Fruit fly (Drosophila melanogaster): ENCODE results near the gene qin.

Gene qin

dm6 chr3R:18585259-18585858 is 5.5 kb upstream of the qin start (continued):
- TF ChIP-seq CG5180 (GFP tag; optimal IDR thresholded peaks at IDR 0.05) (no peak), CG12219 (GFP tag; optimal IDR thresholded peaks at IDR 0.05) (no peak), Hr78 (GFP tag; optimal IDR thresholded peaks at IDR 0.05) (no peak), CG10147 (GFP tag; optimal IDR thresholded peaks at IDR 0.05) (no peak), CG7357 (GFP tag; IDR thresholded peaks at IDR 0.05) (no peak), CG34422 (GFP tag; IDR thresholded peaks at IDR 0.05) (no peak), NC2β (GFP tag; optimal IDR thresholded peaks at IDR 0.05) (no peak), CG8359 (GFP tag; optimal IDR thresholded peaks at IDR 0.05; ENCODE audit: borderline replicate concordance) (no peak), seq (GFP tag; IDR thresholded peaks at IDR 0.05) (no peak), maf-S (GFP tag; optimal IDR thresholded peaks at IDR 0.05) (no peak), MBD-R2 (GFP tag; IDR thresholded peaks at IDR 0.05) (no peak), CG15514 (GFP tag; optimal IDR thresholded peaks at IDR 0.05) (peak; percentile 3), esg (GFP tag; conservative IDR thresholded peaks at IDR 0.05) (no peak), CG12104 (GFP tag; optimal IDR thresholded peaks at IDR 0.05) (no peak), chm (GFP tag; IDR thresholded peaks at IDR 0.05) (no peak), CG43689 (GFP tag; IDR thresholded peaks at IDR 0.05) (no peak), CG12071 (GFP tag; optimal IDR thresholded peaks at IDR 0.05) (peak; percentile 24), CG3163 (GFP tag; optimal IDR thresholded peaks at IDR 0.05) (peak; percentile 100), CG1792 (GFP tag; optimal IDR thresholded peaks at IDR 0.05) (no peak), aop (GFP tag; IDR thresholded peaks at IDR 0.05) (no peak), stwl (tag; optimal IDR thresholded peaks at IDR 0.05) (peak; percentile 60), CG6854 (GFP tag; optimal IDR thresholded peaks at IDR 0.05) (no peak), CG15479 (GFP tag; optimal IDR thresholded peaks at IDR 0.05) (no peak), ERR (GFP tag; optimal IDR thresholded peaks at IDR 0.05) (no peak), CG15601 (tag; optimal IDR thresholded peaks at IDR 0.05) (peak; percentile 28), usp (GFP tag; optimal IDR thresholded peaks at IDR 0.05) (no peak), Sox102F (GFP tag; optimal IDR thresholded peaks at IDR 0.05) (peak; percentile 24), Fer3 (tag; optimal IDR thresholded peaks at IDR 0.05) (no peak), CG18619 (GFP tag; optimal IDR thresholded peaks at IDR 0.05) (no peak), HLH3B (GFP tag; IDR thresholded peaks at IDR 0.05) (no peak), jumu (GFP tag; optimal IDR thresholded peaks at IDR 0.05) (no peak), CG34376 (GFP tag; optimal IDR thresholded peaks at IDR 0.05) (peak; percentile 43), CG31441 (GFP tag; IDR thresholded peaks at IDR 0.05) (no peak), Doc2 (GFP tag; IDR thresholded peaks at IDR 0.05) (no peak), zfh1 (GFP tag; IDR thresholded peaks at IDR 0.05) (no peak), lov (optimal IDR thresholded peaks at IDR 0.05) (no peak), lov (GFP tag; IDR thresholded peaks at IDR 0.05) (no peak), MTF-1 (GFP tag; optimal IDR thresholded peaks at IDR 0.05; ENCODE audit: borderline replicate concordance) (peak; percentile 33), CG15073 (GFP tag; optimal IDR thresholded peaks at IDR 0.05) (peak; percentile 98), Gsc (GFP tag; IDR thresholded peaks at IDR 0.05) (no peak), CG16863 (GFP tag; optimal IDR thresholded peaks at IDR 0.05) (no peak), pho (GFP tag; optimal IDR thresholded peaks at IDR 0.05) (no peak), CG12942 (GFP tag; optimal IDR thresholded peaks at IDR 0.05) (no peak), lbe (GFP tag; optimal IDR thresholded peaks at IDR 0.05) (no peak), Dek (tag; optimal IDR thresholded peaks at IDR 0.05) (no peak), B-H1 (GFP tag; IDR thresholded peaks at IDR 0.05) (no peak), Oaz (GFP tag; IDR thresholded peaks at IDR 0.05) (no peak), NFAT (GFP tag; IDR thresholded peaks at IDR 0.05) (0 out of 2 replicates have a peak, but pooled peaks have one; percentile 15), CG32767 (GFP tag; IDR thresholded peaks at IDR 0.05) (no peak), Med (GFP tag) (peak; percentile 82), croc (GFP tag; conservative IDR thresholded peaks at IDR 0.05) (no peak)

All from whole organism, embryonic.